Fruit fly (Drosophila melanogaster) whole organism, embryonic: Measurements from ENCODE around the gene CG7974.

Experiments used
- Adf1 ChIP-seq: fragments of 200-800 bp; sonication (Bioruptor generic); IDR thresholded peaks from 2 replicates; pipeline ENCODE4 v1.3.6; 2022; ENCODE audit warnings: missing biosample characterization, missing genetic modification characterization
- Blimp-1 ChIP-seq: fragments of 200-800 bp; sonication (Bioruptor generic); optimal IDR thresholded peaks from 3 replicates; lab custom pipeline; 2018; ENCODE audit warnings: missing biosample characterization, missing genetic modification characterization, mild to moderate bottlenecking, moderate library complexity, missing genetic modification reagents
- CG10979 ChIP-seq: fragments of 200-800 bp; sonication (Bioruptor generic); optimal IDR thresholded peaks from 2 replicates; lab custom pipeline; 2018; ENCODE audit warnings: missing biosample characterization, mild to moderate bottlenecking, missing genetic modification characterization, moderate library complexity
- CG11093 ChIP-seq: fragments of 200-800 bp; sonication (Bioruptor generic); IDR thresholded peaks from 3 replicates; pipeline ENCODE4 v1.3.6; 2022; ENCODE audit warnings: missing biosample characterization, missing genetic modification characterization
- CG13296 ChIP-seq: fragments of 200-800 bp; sonication (Bioruptor generic); optimal IDR thresholded peaks from 3 replicates; lab custom pipeline; 2018; ENCODE audit warnings: missing biosample characterization, mild to moderate bottlenecking, missing genetic modification characterization
- CG14014 ChIP-seq: fragments of 200-800 bp; sonication (Bioruptor generic); IDR thresholded peaks from 2 replicates; pipeline ENCODE4 v1.3.6; 2022; ENCODE audit warnings: missing biosample characterization, missing genetic modification characterization
- CG15011 ChIP-seq: fragments of 200-800 bp; sonication (Bioruptor generic); optimal IDR thresholded peaks from 3 replicates; lab custom pipeline; 2018; ENCODE audit warnings: missing biosample characterization, mild to moderate bottlenecking, missing genetic modification characterization
- CG18764 ChIP-seq: fragments of 200-800 bp; sonication (Bioruptor generic); optimal IDR thresholded peaks from 3 replicates; lab custom pipeline; 2016; ENCODE audit warnings: missing biosample characterization, missing genetic modification characterization
- CG2875 ChIP-seq: fragments of 200-800 bp; sonication (Bioruptor generic); optimal IDR thresholded peaks from 2 replicates; lab custom pipeline; 2017; ENCODE audit warnings: missing biosample characterization, mild to moderate bottlenecking, missing genetic modification characterization, missing genetic modification reagents
- CG30431 ChIP-seq: fragments of 200-800 bp; sonication (Bioruptor generic); optimal IDR thresholded peaks from 2 replicates; lab custom pipeline; 2017; ENCODE audit warnings: missing biosample characterization, missing genetic modification characterization
- CG3065 ChIP-seq: fragments of 200-800 bp; sonication (Bioruptor generic); optimal IDR thresholded peaks from 2 replicates; lab custom pipeline; 2016; ENCODE audit warnings: missing biosample characterization, missing genetic modification characterization
- CG34422 ChIP-seq: fragments of 200-800 bp; sonication (Bioruptor generic); IDR thresholded peaks from 3 replicates; pipeline ENCODE4 v1.3.6; 2022; ENCODE audit warnings: missing biosample characterization, missing genetic modification characterization
- CG5180 ChIP-seq: fragments of 200-800 bp; sonication (Bioruptor generic); optimal IDR thresholded peaks from 3 replicates; lab custom pipeline; 2017; ENCODE audit warnings: missing biosample characterization, missing genetic modification characterization, mild to moderate bottlenecking, moderate library complexity, missing genetic modification reagents
- CG5953 ChIP-seq: fragments of 200-800 bp; sonication (Bioruptor generic); IDR thresholded peaks from 2 replicates; pipeline ENCODE4 v1.3.6; 2022; ENCODE audit warnings: missing biosample characterization, missing genetic modification characterization
- CG6689 ChIP-seq: fragments of 200-800 bp; sonication (Bioruptor generic); IDR thresholded peaks from 2 replicates; pipeline ENCODE4 v1.3.6; 2022; ENCODE audit warnings: missing biosample characterization, missing genetic modification characterization
- Dad ChIP-seq: fragments of 200-800 bp; sonication (Bioruptor generic); optimal IDR thresholded peaks from 3 replicates; lab custom pipeline; 2016; ENCODE audit warnings: missing biosample characterization, missing genetic modification characterization
- E2f1 ChIP-seq: fragments of 200-800 bp; sonication (Bioruptor generic); IDR thresholded peaks from 2 replicates; pipeline ENCODE4 v1.3.6; 2022; ENCODE audit warnings: missing biosample characterization, missing genetic modification characterization
- Eip74EF ChIP-seq, 2 experiments: fragments of 200-800 bp in 1 of 2; fragments of >200 bp in 1 of 2; sonication (Bioruptor generic) in 1 of 2; optimal IDR thresholded peaks; 2 replicates each; lab custom pipeline; 2017 to 2019; ENCODE audit warnings: missing biosample characterization in 2 of 2, missing genetic modification characterization in 2 of 2, mild to moderate bottlenecking in 1 of 2, moderate library complexity in 1 of 2
- Ets65A ChIP-seq: fragments of 200-800 bp; sonication (Bioruptor generic); peaks from one replicate; lab custom pipeline; 2016; ENCODE audit warnings: missing biosample characterization, missing genetic modification characterization
- Fer3 ChIP-seq: fragments of 200-800 bp; sonication (Bioruptor generic); optimal IDR thresholded peaks from 2 replicates; lab custom pipeline; 2018; ENCODE audit warnings: missing biosample characterization, mild to moderate bottlenecking, missing genetic modification characterization, moderate library complexity
- H2.0 ChIP-seq: fragments of 200-800 bp; sonication (Bioruptor generic); IDR thresholded peaks from 2 replicates; pipeline ENCODE4 v1.3.6; 2022; ENCODE audit warnings: missing biosample characterization, missing genetic modification characterization
- Hr39 ChIP-seq: fragments of >200 bp; optimal IDR thresholded peaks from 2 replicates; lab custom pipeline; 2017
- Hr78 ChIP-seq, 2 experiments: fragments of 200-800 bp in 1 of 2; fragments of >200 bp in 1 of 2; sonication (Bioruptor generic) in 1 of 2; optimal IDR thresholded peaks; 2 replicates each; lab custom pipeline; 2017 to 2019; ENCODE audit warnings: missing biosample characterization in 2 of 2, missing genetic modification characterization in 2 of 2, mild to moderate bottlenecking in 1 of 2, moderate library complexity in 1 of 2
- MESR4 ChIP-seq: fragments of 200-800 bp; sonication (Bioruptor generic); optimal IDR thresholded peaks from 2 replicates; lab custom pipeline; 2018; ENCODE audit warnings: missing biosample characterization, mild to moderate bottlenecking, missing genetic modification characterization, moderate library complexity
- Mad ChIP-seq: fragments of 200-800 bp; sonication (Bioruptor generic); optimal IDR thresholded peaks from 2 replicates; lab custom pipeline; 2016; ENCODE audit warnings: missing biosample characterization, missing genetic modification characterization
- Myb ChIP-seq: fragments of 200-800 bp; sonication (Bioruptor generic); optimal IDR thresholded peaks from 2 replicates; lab custom pipeline; 2016; ENCODE audit warnings: missing biosample characterization, missing genetic modification characterization
- NfI ChIP-seq: fragments of 200-800 bp; sonication (Bioruptor generic); optimal IDR thresholded peaks from 3 replicates; lab custom pipeline; 2018; ENCODE audit warnings: missing biosample characterization, mild to moderate bottlenecking, missing genetic modification characterization, moderate library complexity
- Tbp ChIP-seq: fragments of >200 bp; optimal IDR thresholded peaks from 2 replicates; lab custom pipeline; 2018; ENCODE audit warnings: missing biosample characterization, missing genetic modification characterization
- ap ChIP-seq: fragments of 200-800 bp; sonication (Bioruptor generic); IDR thresholded peaks from 2 replicates; pipeline ENCODE4 v1.3.6; 2022; ENCODE audit warnings: missing biosample characterization, missing genetic modification characterization
- ash1 ChIP-seq: fragments of 200-800 bp; sonication (Bioruptor generic); optimal IDR thresholded peaks from 2 replicates; lab custom pipeline; 2018; ENCODE audit warnings: missing biosample characterization, mild to moderate bottlenecking, missing genetic modification characterization
- ci ChIP-seq: fragments of 200-800 bp; sonication (Bioruptor generic); IDR thresholded peaks from 3 replicates; pipeline ENCODE4 v1.3.6; 2022; ENCODE audit warnings: missing biosample characterization, missing genetic modification characterization
- crol ChIP-seq: fragments of 200-800 bp; sonication (Bioruptor generic); IDR thresholded peaks from 2 replicates; pipeline ENCODE4 v1.3.6; 2022; ENCODE audit warnings: missing biosample characterization, missing genetic modification characterization
- dati ChIP-seq: fragments of 200-800 bp; sonication (Bioruptor generic); IDR thresholded peaks from 2 replicates; pipeline ENCODE4 v1.3.6; 2022; ENCODE audit warnings: missing biosample characterization, missing genetic modification characterization
- dpn ChIP-seq, 2 experiments: fragments of 200-800 bp; sonication (Bioruptor generic); optimal IDR thresholded peaks; 3 replicates each; lab custom pipeline; 2016; ENCODE audit warnings: missing biosample characterization in 2 of 2, missing genetic modification characterization in 2 of 2
- ewg ChIP-seq: fragments of 200-800 bp; sonication (Bioruptor generic); optimal IDR thresholded peaks from 3 replicates; lab custom pipeline; 2017; ENCODE audit warnings: mild to moderate bottlenecking, missing biosample characterization, missing genetic modification reagents, missing genetic modification characterization
- gt ChIP-seq: fragments of 200-800 bp; sonication (Bioruptor generic); IDR thresholded peaks from 2 replicates; pipeline ENCODE4 v1.3.6; 2022; ENCODE audit warnings: missing biosample characterization, missing genetic modification characterization
- hbn ChIP-seq: fragments of 200-800 bp; sonication (Bioruptor generic); IDR thresholded peaks from 2 replicates; pipeline ENCODE4 v1.3.6; 2022; ENCODE audit warnings: missing biosample characterization, missing genetic modification characterization; ENCODE audit not compliant: partially characterized antibody
- jigr1 ChIP-seq: fragments of 200-800 bp; sonication (Bioruptor generic); IDR thresholded peaks from 3 replicates; pipeline ENCODE4 v1.3.6; 2022; ENCODE audit warnings: missing biosample characterization, missing genetic modification characterization
- lab ChIP-seq: fragments of 200-800 bp; sonication (Bioruptor generic); optimal IDR thresholded peaks from 3 replicates; lab custom pipeline; 2017; ENCODE audit warnings: missing biosample characterization, missing genetic modification characterization, mild to moderate bottlenecking, moderate library complexity, missing genetic modification reagents
- luna ChIP-seq: fragments of 200-800 bp; sonication (Bioruptor generic); optimal IDR thresholded peaks from 2 replicates; lab custom pipeline; 2016; ENCODE audit warnings: missing biosample characterization, missing genetic modification characterization
- nom ChIP-seq: fragments of 200-800 bp; sonication (Bioruptor generic); optimal IDR thresholded peaks from 2 replicates; lab custom pipeline; 2017; ENCODE audit warnings: missing biosample characterization, missing genetic modification characterization, mild to moderate bottlenecking, moderate library complexity, missing genetic modification reagents
- odd ChIP-seq: fragments of 200-800 bp; sonication (Bioruptor generic); optimal IDR thresholded peaks from 2 replicates; lab custom pipeline; 2017; ENCODE audit warnings: missing biosample characterization, mild to moderate bottlenecking, missing genetic modification characterization
- org-1 ChIP-seq: fragments of 200-800 bp; sonication (Bioruptor generic); optimal IDR thresholded peaks from 2 replicates; lab custom pipeline; 2017; ENCODE audit warnings: missing biosample characterization, missing genetic modification characterization
- pzg ChIP-seq: fragments of 200-800 bp; sonication (Bioruptor generic); optimal IDR thresholded peaks from 3 replicates; lab custom pipeline; 2018; ENCODE audit warnings: missing biosample characterization, mild to moderate bottlenecking, missing genetic modification characterization, moderate library complexity
- repo ChIP-seq: fragments of 200-800 bp; sonication (Bioruptor generic); optimal IDR thresholded peaks from 2 replicates; lab custom pipeline; 2016; ENCODE audit warnings: missing biosample characterization, missing genetic modification characterization
- ro ChIP-seq: fragments of 200-800 bp; sonication (Bioruptor generic); IDR thresholded peaks from 2 replicates; pipeline ENCODE4 v1.3.6; 2022; ENCODE audit warnings: missing biosample characterization, missing genetic modification characterization
- schlank ChIP-seq: fragments of 200-800 bp; sonication (Bioruptor generic); optimal IDR thresholded peaks from 2 replicates; lab custom pipeline; 2018; ENCODE audit warnings: missing biosample characterization, mild to moderate bottlenecking, missing genetic modification characterization
- shn ChIP-seq: fragments of 200-800 bp; sonication (Bioruptor generic); optimal IDR thresholded peaks from 3 replicates; lab custom pipeline; 2016; ENCODE audit warnings: missing biosample characterization, missing genetic modification characterization
- trem ChIP-seq: fragments of 200-800 bp; optimal IDR thresholded peaks from 3 replicates; lab custom pipeline; 2019; ENCODE audit warnings: missing biosample characterization, mild to moderate bottlenecking, missing genetic modification characterization, moderate library complexity
- tup ChIP-seq: fragments of 200-800 bp; sonication (Bioruptor generic); optimal IDR thresholded peaks from 2 replicates; lab custom pipeline; 2016; ENCODE audit warnings: missing biosample characterization, mild to moderate bottlenecking, missing genetic modification characterization, moderate library complexity

The CG7974 gene

dm6 chr3L:1639185-1639812, 25.6 kb upstream of the CG7974 start, which contains the start of the genes Mettl2 and Bgb (continued):
- TF ChIP-seq Eip74EF (GFP tag; optimal IDR thresholded peaks at IDR 0.05; lab: Kevin White, UChicago) (no peak), Ets65A (GFP tag; lab: Kevin White, UChicago) (peak; percentile 98), ap (GFP tag; lab: Robert Waterston, UW) (no peak), CG2875 (no peak), Myb (GFP tag; lab: Kevin White, UChicago) (peak; percentile 80), NfI (peak; percentile 64), crol (no peak), CG15011 (GFP tag; lab: Kevin White, UChicago) (no peak), E2f1 (peak; percentile 71), repo (peak; percentile 45), CG14014 (peak; percentile 75), CG30431 (peak; percentile 52), Mad (GFP tag; lab: Kevin White, UChicago) (peak; percentile 69), Hr78 (GFP tag; optimal IDR thresholded peaks at IDR 0.05; lab: Kevin White, UChicago) (no peak), ro (GFP tag; lab: Robert Waterston, UW) (peak; percentile 66), CG5180 (GFP tag; lab: Kevin White, UChicago) (no peak), Hr39 (lab: Kevin White, UChicago) (no peak), CG10979 (tag; lab: Kevin White, UChicago) (peak; percentile 69), Dad (GFP tag; lab: Kevin White, UChicago) (peak; percentile 67), CG18764 (peak; percentile 72), Tbp (GFP tag; lab: Kevin White, UChicago) (no peak), schlank (peak; percentile 46), ewg (peak; percentile 29), lab (GFP tag; lab: Kevin White, UChicago) (peak; percentile 78), odd (GFP tag; lab: Kevin White, UChicago) (no peak), ci (GFP tag; lab: Robert Waterston, UW) (peak; percentile 66; the same call in 2 of the 3 replicates), MESR4 (GFP tag; lab: Kevin White, UChicago) (no peak), Blimp-1 (no peak), Adf1 (GFP tag; lab: Robert Waterston, UW) (no peak), CG5953 (no peak), CG6689 (GFP tag; lab: Robert Waterston, UW) (peak; percentile 88), tup (GFP tag; lab: Kevin White, UChicago) (no peak), pzg (peak; percentile 67), CG34422 (GFP tag; lab: Robert Waterston, UW) (peak; percentile 81), hbn (GFP tag; lab: Robert Waterston, UW) (peak; percentile 62), trem (tag; lab: Kevin White, UChicago) (peak; percentile 78), luna (peak; percentile 21), dati (GFP tag; lab: Robert Waterston, UW) (no peak), shn (GFP tag; lab: Kevin White, UChicago) (peak; percentile 77), ash1 (no peak), org-1 (GFP tag; lab: Kevin White, UChicago) (peak; percentile 13), nom (GFP tag; lab: Kevin White, UChicago) (peak; percentile 9), Fer3 (tag; lab: Kevin White, UChicago) (peak; percentile 77), CG13296 (GFP tag; lab: Kevin White, UChicago) (peak; percentile 13), dpn (GFP tag; optimal IDR thresholded peaks at IDR 0.05; lab: Kevin White, UChicago) (peak; percentile 79 to 81), CG3065 (GFP tag; lab: Kevin White, UChicago) (peak; percentile 0), H2.0 (GFP tag; lab: Robert Waterston, UW) (peak; percentile 60), CG11093 (peak; percentile 49; the same call in 1 of the 3 replicates), gt (GFP tag; lab: Robert Waterston, UW) (no peak; the same call in 1 of the 2 replicates), jigr1 (GFP tag; lab: Robert Waterston, UW) (peak; percentile 71; the same call in 2 of the 3 replicates)
